Worm (Caenorhabditis elegans) whole organism, L4 larva: Measurements from ENCODE around the gene F31F6.1.

Experiments used
- F49E8.2 ChIP-seq: sonication (generic microtip); optimal IDR thresholded peaks from 2 replicates; lab custom pipeline; 2016; ENCODE audit warnings: missing compliant biosample characterization, mild to moderate bottlenecking, missing genetic modification characterization, borderline replicate concordance
- ZK546.5 ChIP-seq, 2 experiments: sonication (generic microtip); optimal IDR thresholded peaks; 2 replicates each; lab custom pipeline; 2017; ENCODE audit warnings: missing biosample characterization in 2 of 2, missing genetic modification characterization in 2 of 2
- arid-1 ChIP-seq: fragments of 200-800 bp; sonication (Bioruptor generic); conservative IDR thresholded peaks from 2 replicates; pipeline ENCODE4 v1.3.6; 2022; ENCODE audit warnings: missing genetic modification reagents, missing genetic modification characterization, missing compliant biosample characterization
- ces-1 ChIP-seq: fragments of 150-350 bp; sonication (generic microtip); optimal IDR thresholded peaks from 4 replicates; lab custom pipeline; 2014; ENCODE audit warnings: missing biosample characterization, missing genetic modification reagents, missing genetic modification characterization
- dve-1 ChIP-seq: sonication (generic microtip); optimal IDR thresholded peaks from 2 replicates; lab custom pipeline; 2017; ENCODE audit warnings: antibody characterized with exemption, mild to moderate bottlenecking, missing genetic modification characterization, missing compliant biosample characterization; ENCODE audit not compliant: insufficient read depth
- jun-1 ChIP-seq: fragments of 150-350 bp; optimal IDR thresholded peaks from 2 replicates; lab custom pipeline; 2014; ENCODE audit warnings: missing biosample characterization, missing genetic modification reagents, missing genetic modification characterization
- lsy-2 ChIP-seq, 2 experiments: fragments of 150-350 bp in 1 of 2; sonication (generic microtip) in 1 of 2; optimal IDR thresholded peaks; 2 replicates each; lab custom pipeline; 2014 to 2017; ENCODE audit warnings: missing biosample characterization in 2 of 2, missing genetic modification characterization in 2 of 2
- nhr-25 ChIP-seq: sonication (generic microtip); optimal IDR thresholded peaks from 2 replicates; lab custom pipeline; 2017; ENCODE audit warnings: missing genetic modification characterization, mild to moderate bottlenecking, missing compliant biosample characterization, antibody characterized with exemption, moderate library complexity, borderline replicate concordance; ENCODE audit not compliant: insufficient read depth
- nhr-76 ChIP-seq: fragments of 150-350 bp; optimal IDR thresholded peaks from 2 replicates; lab custom pipeline; 2014; ENCODE audit warnings: missing biosample characterization, missing genetic modification characterization
- pha-4 ChIP-seq, 2 experiments: fragments of 150-350 bp in 1 of 2; fragments of 200-800 bp in 1 of 2; sonication (Bioruptor generic) in 1 of 2; IDR thresholded peaks in 1 of 2; optimal IDR thresholded peaks in 1 of 2; 2 replicates each; pipeline versions ENCODE4 v1.3.6 to Lab custom; 2014 to 2022; ENCODE audit warnings: missing genetic modification characterization in 2 of 2, missing genetic modification reagents in 2 of 2, missing biosample characterization in 1 of 2, missing compliant biosample characterization in 1 of 2
- set-16 ChIP-seq: fragments of 200-800 bp; sonication (Bioruptor generic); IDR thresholded peaks from 2 replicates; pipeline ENCODE4 v1.3.6; 2022; ENCODE audit warnings: missing genetic modification reagents, missing genetic modification characterization, missing compliant biosample characterization
- snpc-4 ChIP-seq: fragments of 150-350 bp; optimal IDR thresholded peaks from 2 replicates; lab custom pipeline; 2014; ENCODE audit warnings: missing biosample characterization, missing genetic modification characterization
- ztf-11 ChIP-seq: fragments of 150-350 bp; optimal IDR thresholded peaks from 2 replicates; lab custom pipeline; 2014; ENCODE audit warnings: missing biosample characterization, missing genetic modification characterization

DNA sequence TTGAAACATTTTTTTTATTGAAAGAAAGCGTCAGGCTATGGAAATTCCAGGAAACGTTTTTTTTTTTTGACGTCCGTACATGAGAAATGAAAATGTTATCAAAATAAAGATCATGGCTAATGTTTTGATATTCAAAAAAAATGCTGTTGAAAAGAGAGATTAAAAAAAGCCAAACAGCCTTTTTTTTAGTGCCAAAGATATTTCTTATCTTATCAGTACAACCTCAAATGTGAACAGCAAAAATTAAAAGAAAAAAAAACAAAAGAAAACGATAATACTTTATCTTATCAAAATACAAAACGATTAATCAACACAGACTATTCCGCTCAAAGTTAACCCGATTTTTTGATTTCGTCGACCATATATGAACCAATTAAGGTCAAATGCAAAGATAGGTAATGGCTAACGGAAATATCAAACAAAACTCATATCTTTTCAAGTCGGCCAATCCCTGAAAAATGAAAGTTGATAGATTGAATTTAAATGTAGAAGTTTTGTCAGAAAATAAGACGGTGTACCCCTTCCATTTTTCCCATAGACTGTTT, 39.2 kb upstream of the F31F6.1 start:
- TF ChIP-seq ztf-11 (tag; lab: Kevin White, UChicago) (no peak), snpc-4 (tag; lab: Kevin White, UChicago) (no peak), ces-1 (GFP tag; lab: Kevin White, UChicago) (no peak), nhr-25 (tag; lab: Kevin White, UChicago) (no peak), nhr-76 (tag; lab: Kevin White, UChicago) (no peak), lsy-2 (tag; optimal IDR thresholded peaks at IDR 0.05; lab: Kevin White, UChicago) (no peak), dve-1 (tag; lab: Kevin White, UChicago) (no peak), set-16 (GFP tag; lab: Robert Waterston, UW) (no peak), F49E8.2 (tag; lab: Kevin White, UChicago) (no peak), pha-4 (GFP tag; IDR thresholded peaks at IDR 0.05; lab: Robert Waterston, UW) (no peak), pha-4 (tag; optimal IDR thresholded peaks at IDR 0.05; lab: Kevin White, UChicago) (no peak), arid-1 (GFP tag; lab: Robert Waterston, UW) (no peak), ZK546.5 (tag; optimal IDR thresholded peaks at IDR 0.05; lab: Kevin White, UChicago) (no peak), jun-1 (tag; lab: Kevin White, UChicago) (no peak)
